Fruit fly (Drosophila melanogaster) whole organism: ENCODE results near the gene Nrg.
A peak's percentile ranks its signal among the peaks of the same experiment; 100 is the strongest.

ENCODE experiments used
- CG8478 ChIP-seq: fragments of >200 bp; optimal IDR thresholded peaks from 2 replicates; lab custom pipeline; 2018; ENCODE audit warnings: inconsistent platforms
- Dll ChIP-seq: fragments of >200 bp; optimal IDR thresholded peaks from 2 replicates; lab custom pipeline; 2017
- EcR ChIP-seq, 2 experiments: fragments of >200 bp; optimal IDR thresholded peaks; 2 replicates each; lab custom pipeline; 2017; ENCODE audit warnings: missing biosample characterization in 2 of 2, missing genetic modification characterization in 2 of 2, missing genetic modification reagents in 2 of 2
- pan ChIP-seq: fragments of >200 bp; optimal IDR thresholded peaks from 2 replicates; lab custom pipeline; 2017
- psq ChIP-seq: fragments of >200 bp; optimal IDR thresholded peaks from 2 replicates; lab custom pipeline; 2017
- usp ChIP-seq: fragments of >200 bp; optimal IDR thresholded peaks from 2 replicates; lab custom pipeline; 2017; ENCODE audit warnings: missing biosample characterization, missing genetic modification characterization, mixed read lengths

Gene Nrg

dm6 chrX:8534321-8534661, 17.1 kb downstream of the Nrg start:
- TF ChIP-seq usp (GFP tag; lab: Kevin White, UChicago) (no peak), EcR (GFP tag; optimal IDR thresholded peaks at IDR 0.05; lab: Kevin White, UChicago) (no peak), psq (lab: Kevin White, UChicago) (no peak)

- TF ChIP-seq pan (lab: Kevin White, UChicago) (no peak), psq (lab: Kevin White, UChicago) (no peak), CG8478 (no peak), Dll (lab: Kevin White, UChicago) (no peak), EcR (GFP tag; optimal IDR thresholded peaks at IDR 0.05; lab: Kevin White, UChicago) (no peak), usp (GFP tag; lab: Kevin White, UChicago) (no peak)
Observed at dm6 chrX:8534734-8535133, 17.6 kb downstream of the Nrg start.

DNA sequence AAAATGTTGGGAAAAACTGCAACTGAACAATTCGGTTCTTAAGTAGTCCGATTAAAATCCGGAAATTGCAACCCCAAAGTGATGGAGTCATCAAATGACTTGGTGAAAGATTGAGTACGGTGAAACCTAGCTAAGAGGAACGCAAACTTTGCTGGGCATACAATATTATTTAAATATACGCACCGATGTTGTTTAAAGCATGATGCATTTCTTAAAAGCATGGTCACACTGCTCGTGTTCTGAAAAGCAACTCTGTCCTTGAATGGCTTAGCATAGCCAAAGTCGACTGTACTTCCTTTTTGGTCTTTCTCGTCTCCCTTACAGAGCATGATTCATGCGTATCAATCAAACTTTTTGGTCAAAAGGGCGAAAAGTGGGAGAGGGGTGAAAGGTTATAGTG, 19.5 kb downstream of the Nrg start:
- TF ChIP-seq EcR (GFP tag; optimal IDR thresholded peaks at IDR 0.05; lab: Kevin White, UChicago) (no peak), pan (lab: Kevin White, UChicago) (no peak), CG8478 (no peak), Dll (lab: Kevin White, UChicago) (no peak), psq (lab: Kevin White, UChicago) (no peak), usp (GFP tag; lab: Kevin White, UChicago) (no peak)

- no peak for TF ChIP-seq pan (lab: Kevin White, UChicago)
- no peak for TF ChIP-seq psq (lab: Kevin White, UChicago)
- TF ChIP-seq Dll (lab: Kevin White, UChicago) = no peak
- TF ChIP-seq EcR (GFP tag; optimal IDR thresholded peaks at IDR 0.05; lab: Kevin White, UChicago) = no peak
- TF ChIP-seq usp (GFP tag; lab: Kevin White, UChicago) = no peak
- TF ChIP-seq CG8478 = no peak
Observed at dm6 chrX:8538182-8538581, 21.0 kb downstream of the Nrg start.

dm6 chrX:8538993-8539392, 21.8 kb downstream of the Nrg start:
- TF ChIP-seq EcR (GFP tag; optimal IDR thresholded peaks at IDR 0.05; lab: Kevin White, UChicago) (no peak), CG8478 (no peak), psq (lab: Kevin White, UChicago) (no peak), usp (GFP tag; lab: Kevin White, UChicago) (no peak), pan (lab: Kevin White, UChicago) (no peak), Dll (lab: Kevin White, UChicago) (no peak)

DNA sequence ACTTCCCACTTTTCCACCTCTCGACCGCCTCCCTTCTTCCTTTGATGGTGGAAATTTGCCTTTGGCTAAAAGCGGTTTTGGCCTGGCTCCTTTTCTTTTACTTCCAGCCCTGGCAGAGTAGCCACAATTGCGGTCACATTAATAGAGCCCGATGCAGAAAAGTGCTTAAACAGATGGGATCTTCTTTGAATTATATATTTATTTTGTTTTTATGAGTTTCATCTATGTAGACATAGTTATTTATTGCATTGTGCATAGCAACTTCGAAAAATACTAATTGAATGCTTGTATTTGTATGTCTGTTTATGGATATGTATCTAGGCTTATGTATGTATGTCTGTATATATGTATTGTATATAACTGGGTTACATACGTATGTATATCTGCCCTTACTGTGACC, 24.8 kb downstream of the Nrg start:
- TF ChIP-seq EcR (GFP tag; optimal IDR thresholded peaks at IDR 0.05; lab: Kevin White, UChicago) = no peak
- TF ChIP-seq pan (lab: Kevin White, UChicago) = no peak
- no peak for TF ChIP-seq CG8478
- TF ChIP-seq usp (GFP tag; lab: Kevin White, UChicago) = no peak
- no peak for TF ChIP-seq Dll (lab: Kevin White, UChicago)
- TF ChIP-seq psq (lab: Kevin White, UChicago) = no peak

dm6 chrX:8542728-8543127, 25.6 kb downstream of the Nrg start:
- TF ChIP-seq CG8478 = no peak
- no peak for TF ChIP-seq usp (GFP tag; lab: Kevin White, UChicago)
- TF ChIP-seq pan (lab: Kevin White, UChicago) = no peak
- TF ChIP-seq EcR (GFP tag; optimal IDR thresholded peaks at IDR 0.05; lab: Kevin White, UChicago) = no peak
- TF ChIP-seq psq (lab: Kevin White, UChicago) = no peak
- TF ChIP-seq Dll (lab: Kevin White, UChicago) = no peak

- TF ChIP-seq EcR (GFP tag; optimal IDR thresholded peaks at IDR 0.05; lab: Kevin White, UChicago) (no peak), pan (lab: Kevin White, UChicago) (no peak), CG8478 (no peak), psq (lab: Kevin White, UChicago) (no peak), Dll (lab: Kevin White, UChicago) (no peak), usp (GFP tag; lab: Kevin White, UChicago) (no peak)
Observed at dm6 chrX:8554303-8554702, 37.1 kb downstream of the Nrg start.

dm6 chrX:8558762-8559172, 41.6 kb downstream of the Nrg start, which contains the start of gene IntS4:
Gene IntS4 (minus strand): TSS chrX:8558781.
- TF ChIP-seq pan (lab: Kevin White, UChicago) (no peak), Dll (lab: Kevin White, UChicago) (no peak), EcR (GFP tag; optimal IDR thresholded peaks at IDR 0.05; lab: Kevin White, UChicago) (no peak), usp (GFP tag; lab: Kevin White, UChicago) (no peak), psq (lab: Kevin White, UChicago) (no peak), CG8478 (no peak)

DNA sequence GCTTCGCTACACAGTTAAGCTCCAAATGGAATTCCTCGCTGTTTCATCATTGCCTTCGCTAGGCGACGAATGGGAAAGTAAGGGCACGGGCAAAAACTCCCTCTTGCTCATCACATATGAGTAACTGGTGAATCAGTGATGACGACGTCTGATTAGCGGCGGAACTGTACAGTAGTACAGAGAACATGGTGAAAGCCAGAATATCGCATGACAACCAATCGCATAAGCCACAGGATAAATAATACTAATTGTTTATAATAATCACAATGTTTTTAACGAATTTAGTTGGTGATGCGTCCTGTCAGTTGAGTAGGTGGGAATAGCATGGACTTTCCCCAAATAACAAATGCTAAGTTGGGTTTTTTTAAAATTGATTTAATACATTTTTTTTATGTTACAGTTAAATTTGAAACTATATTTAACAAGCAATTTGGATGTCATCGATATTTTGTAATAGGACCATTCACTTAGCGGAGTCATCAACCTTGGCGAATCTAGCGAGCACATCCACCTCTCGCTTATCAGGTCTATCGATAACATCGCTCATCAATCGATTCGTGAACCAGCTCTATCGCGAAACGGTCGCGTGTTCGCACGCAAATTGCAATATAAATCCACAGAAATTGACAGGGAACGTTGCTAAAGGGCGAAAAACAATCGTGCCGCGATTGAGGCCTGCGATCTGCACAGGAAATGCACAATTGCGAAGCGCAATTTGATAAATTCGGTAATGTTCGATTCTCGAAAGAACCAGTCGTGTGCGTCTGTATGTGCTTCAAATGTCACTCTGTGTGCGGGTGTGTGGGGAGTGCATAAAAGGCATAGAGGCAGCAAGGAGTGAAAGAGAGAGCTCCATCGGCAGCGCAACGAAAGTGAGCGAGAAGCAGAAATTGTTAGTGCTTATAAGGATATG, 43.2 kb downstream of the Nrg start, which contains the start of the genes CG12112 and Trf4-1:
CG12112 (minus strand) TSS at position 106 of the 913 bp plus-strand sequence.
Trf4-1 (plus strand) TSS at position 236 of the 913 bp plus-strand sequence.
- peak; percentile 74 for TF ChIP-seq CG8478
- no peak for TF ChIP-seq pan (lab: Kevin White, UChicago)
- TF ChIP-seq EcR (GFP tag; optimal IDR thresholded peaks at IDR 0.05; lab: Kevin White, UChicago) = no peak

- TF ChIP-seq CG8478 = peak; percentile 46
- no peak for TF ChIP-seq usp (GFP tag; lab: Kevin White, UChicago)
- TF ChIP-seq psq (lab: Kevin White, UChicago) = no peak
- peak; percentile 54 for TF ChIP-seq Dll (lab: Kevin White, UChicago)
- TF ChIP-seq pan (lab: Kevin White, UChicago) = no peak
Observed at dm6 chrX:8561404-8562397, 44.5 kb downstream of the Nrg start.
